Worm (Caenorhabditis elegans): ENCODE results near the gene kbp-2.

ce11 chrIII:4918906-4919305 lies 15.2 kb upstream of the kbp-2 start:
- TF ChIP-seq nhr-237 (tag; optimal IDR thresholded peaks at IDR 0.05) (no peak), nhr-10 (tag; optimal IDR thresholded peaks at IDR 0.05) (no peak), ztf-11 (tag; optimal IDR thresholded peaks at IDR 0.05) (no peak)
